Worm (Caenorhabditis elegans) whole organism, young adult: ENCODE data around the gene F12A10.9.

Experiments
- B0019.2 ChIP-seq: fragments of 200-800 bp; sonication (Bioruptor generic); conservative IDR thresholded peaks from 2 replicates; pipeline ENCODE4 v1.3.6; 2022; ENCODE audit warnings: missing genetic modification reagents, missing genetic modification characterization, missing compliant biosample characterization
- F22D6.2 ChIP-seq: sonication (generic microtip); optimal IDR thresholded peaks from 2 replicates; lab custom pipeline; 2016; ENCODE audit warnings: mild to moderate bottlenecking, missing genetic modification characterization, missing compliant biosample characterization
- F23B12.7 ChIP-seq: sonication (generic microtip); optimal IDR thresholded peaks from 2 replicates; lab custom pipeline; 2017; ENCODE audit warnings: missing genetic modification characterization, mild to moderate bottlenecking, missing compliant biosample characterization, antibody characterized with exemption, moderate library complexity; ENCODE audit not compliant: insufficient read depth
- F49E8.2 ChIP-seq: sonication (generic microtip); optimal IDR thresholded peaks from 3 replicates; lab custom pipeline; 2017; ENCODE audit warnings: missing genetic modification characterization, mild to moderate bottlenecking, missing compliant biosample characterization, antibody characterized with exemption, moderate library complexity; ENCODE audit not compliant: insufficient read depth
- F52B5.7 ChIP-seq: sonication (generic microtip); optimal IDR thresholded peaks from 2 replicates; lab custom pipeline; 2016; ENCODE audit warnings: mild to moderate bottlenecking, missing genetic modification characterization, missing compliant biosample characterization
- F57C9.4 ChIP-seq: sonication (generic microtip); optimal IDR thresholded peaks from 2 replicates; lab custom pipeline; 2017; ENCODE audit warnings: mild to moderate bottlenecking, missing genetic modification characterization, missing compliant biosample characterization
- K12H6.12 ChIP-seq: fragments of 200-800 bp; sonication (Bioruptor generic); optimal IDR thresholded peaks from 2 replicates; lab custom pipeline; 2018; ENCODE audit warnings: mild to moderate bottlenecking, missing genetic modification characterization, missing compliant biosample characterization
- Y53F4B.3 ChIP-seq: fragments of 200-800 bp; sonication (Bioruptor generic); IDR thresholded peaks from 2 replicates; pipeline ENCODE4 v1.3.6; 2022; ENCODE audit warnings: missing genetic modification reagents, missing genetic modification characterization, missing compliant biosample characterization
- Y53G8AR.9 ChIP-seq: fragments of 200-800 bp; sonication (Bioruptor generic); conservative IDR thresholded peaks from 2 replicates; pipeline ENCODE4 v1.3.6; 2022; ENCODE audit warnings: missing genetic modification reagents, missing genetic modification characterization, missing compliant biosample characterization
- ZK185.1 ChIP-seq: sonication (generic microtip); optimal IDR thresholded peaks from 2 replicates; lab custom pipeline; 2016; ENCODE audit warnings: mild to moderate bottlenecking, missing genetic modification characterization, missing compliant biosample characterization; ENCODE audit not compliant: poor library complexity, severe bottlenecking
- akir-1 ChIP-seq: fragments of 200-800 bp; sonication (Bioruptor generic); optimal IDR thresholded peaks from 2 replicates; lab custom pipeline; 2018; ENCODE audit warnings: mild to moderate bottlenecking, missing genetic modification characterization, moderate library complexity, missing compliant biosample characterization
- athp-1 ChIP-seq: sonication (generic microtip); optimal IDR thresholded peaks from 2 replicates; lab custom pipeline; 2017; ENCODE audit warnings: mild to moderate bottlenecking, missing genetic modification characterization, missing compliant biosample characterization
- attf-5 ChIP-seq: fragments of 200-800 bp; sonication (Bioruptor generic); optimal IDR thresholded peaks from 2 replicates; lab custom pipeline; 2018; ENCODE audit warnings: mild to moderate bottlenecking, missing genetic modification characterization, missing compliant biosample characterization
- dpff-1 ChIP-seq: sonication (generic microtip); optimal IDR thresholded peaks from 2 replicates; lab custom pipeline; 2017; ENCODE audit warnings: mild to moderate bottlenecking, missing genetic modification characterization, missing compliant biosample characterization
- dpl-1 ChIP-seq: fragments of 150-350 bp; optimal IDR thresholded peaks from 2 replicates; lab custom pipeline; 2014; ENCODE audit warnings: missing biosample characterization, missing genetic modification reagents, missing genetic modification characterization
- efl-1 ChIP-seq: fragments of 150-350 bp; optimal IDR thresholded peaks from 2 replicates; lab custom pipeline; 2014; ENCODE audit warnings: missing biosample characterization, missing genetic modification reagents, missing genetic modification characterization
- egl-18 ChIP-seq: fragments of 200-800 bp; sonication (Bioruptor generic); IDR thresholded peaks from 2 replicates; pipeline ENCODE4 v1.3.6; 2022; ENCODE audit warnings: missing genetic modification reagents, missing genetic modification characterization, missing compliant biosample characterization
- him-1 ChIP-seq: sonication (generic microtip); optimal IDR thresholded peaks from 2 replicates; lab custom pipeline; 2016; ENCODE audit warnings: missing genotype, missing genetic modification reagents, missing genetic modification characterization, missing compliant biosample characterization
- hlh-26 ChIP-seq: fragments of 200-800 bp; sonication (Bioruptor generic); conservative IDR thresholded peaks from 2 replicates; pipeline ENCODE4 v1.3.6; 2022; ENCODE audit warnings: missing genetic modification reagents, missing genetic modification characterization, missing compliant biosample characterization
- hmg-1.2 ChIP-seq: fragments of 200-800 bp; sonication (Bioruptor generic); IDR thresholded peaks from 2 replicates; pipeline ENCODE4 v1.3.6; 2022; ENCODE audit warnings: missing genetic modification reagents, missing genetic modification characterization, missing compliant biosample characterization
- hrde-1 ChIP-seq: sonication (generic microtip); optimal IDR thresholded peaks from 2 replicates; lab custom pipeline; 2016; ENCODE audit warnings: missing genetic modification characterization, mild to moderate bottlenecking, missing compliant biosample characterization, moderate library complexity, missing genotype, missing genetic modification reagents, borderline replicate concordance
- lag-1 ChIP-seq: fragments of 200-800 bp; sonication (Bioruptor generic); IDR thresholded peaks from 2 replicates; pipeline ENCODE4 v1.3.6; 2022; ENCODE audit warnings: missing genetic modification reagents, missing genetic modification characterization, missing compliant biosample characterization
- lin-26 ChIP-seq: fragments of 200-800 bp; sonication (Bioruptor generic); IDR thresholded peaks from 2 replicates; pipeline ENCODE4 v1.3.6; 2022; ENCODE audit warnings: missing genetic modification reagents, missing genetic modification characterization, missing compliant biosample characterization
- lin-40 ChIP-seq: sonication (generic microtip); optimal IDR thresholded peaks from 2 replicates; lab custom pipeline; 2016; ENCODE audit warnings: missing genetic modification characterization, mild to moderate bottlenecking, missing compliant biosample characterization, missing genotype, missing genetic modification reagents
- lsl-1 ChIP-seq: fragments of 200-800 bp; sonication (Bioruptor generic); optimal IDR thresholded peaks from 2 replicates; lab custom pipeline; 2018; ENCODE audit warnings: mild to moderate bottlenecking, missing genetic modification characterization, moderate library complexity, missing compliant biosample characterization
- madf-10 ChIP-seq: sonication (generic microtip); optimal IDR thresholded peaks from 2 replicates; lab custom pipeline; 2016; ENCODE audit warnings: mild to moderate bottlenecking, missing genetic modification characterization, missing compliant biosample characterization
- nfya-1 ChIP-seq: sonication (generic microtip); optimal IDR thresholded peaks from 2 replicates; lab custom pipeline; 2017; ENCODE audit warnings: antibody characterized with exemption, missing compliant biosample characterization, missing genetic modification characterization, borderline replicate concordance; ENCODE audit not compliant: insufficient read depth
- nhr-27 ChIP-seq: fragments of 200-800 bp; sonication (Bioruptor generic); optimal IDR thresholded peaks from 2 replicates; lab custom pipeline; 2018; ENCODE audit warnings: mild to moderate bottlenecking, missing genetic modification characterization, moderate library complexity, missing compliant biosample characterization
- nhr-80 ChIP-seq: sonication (generic microtip); optimal IDR thresholded peaks from 2 replicates; lab custom pipeline; 2016; ENCODE audit warnings: missing genetic modification characterization, missing compliant biosample characterization
- sdz-38 ChIP-seq: sonication (generic microtip); optimal IDR thresholded peaks from 2 replicates; lab custom pipeline; 2016; ENCODE audit warnings: missing genotype, missing genetic modification characterization, missing compliant biosample characterization
- snpc-1.1 ChIP-seq: sonication (generic microtip); optimal IDR thresholded peaks from 2 replicates; lab custom pipeline; 2017; ENCODE audit warnings: missing genetic modification characterization, mild to moderate bottlenecking, missing compliant biosample characterization, antibody characterized with exemption, moderate library complexity, missing genotype, missing genetic modification reagents; ENCODE audit not compliant: insufficient read depth
- snpc-4 ChIP-seq, 5 experiments: fragments of 150-350 bp in 1 of 5; sonication (generic microtip) in 4 of 5; optimal IDR thresholded peaks; 2 replicates each; lab custom pipeline; 2014 to 2018; ENCODE audit warnings: missing genetic modification characterization in 5 of 5, missing biosample characterization in 3 of 5, antibody characterized with exemption in 2 of 5, mild to moderate bottlenecking in 2 of 5, missing compliant biosample characterization in 2 of 5, missing genotype in 2 of 5, moderate library complexity in 2 of 5, missing genetic modification reagents in 1 of 5
- tlf-1 ChIP-seq: fragments of 200-800 bp; sonication (Bioruptor generic); optimal IDR thresholded peaks from 2 replicates; lab custom pipeline; 2018; ENCODE audit warnings: mild to moderate bottlenecking, missing genetic modification characterization, missing compliant biosample characterization
- unc-130 ChIP-seq: sonication (generic microtip); optimal IDR thresholded peaks from 2 replicates; lab custom pipeline; 2016; ENCODE audit warnings: missing genetic modification reagents, missing genetic modification characterization, missing compliant biosample characterization
- xnd-1 ChIP-seq: sonication (generic microtip); optimal IDR thresholded peaks from 2 replicates; lab custom pipeline; 2016; ENCODE audit warnings: missing genotype, missing genetic modification reagents, missing genetic modification characterization, missing compliant biosample characterization
- ztf-26 ChIP-seq: sonication (generic microtip); optimal IDR thresholded peaks from 2 replicates; lab custom pipeline; 2017; ENCODE audit warnings: missing genetic modification characterization, missing compliant biosample characterization

F12A10.9 gene

ce11 chrII:5473946-5474423 is 24.5 kb upstream of the F12A10.9 start, which contains the start of gene mrps-16 (continued):
- TF ChIP-seq snpc-4 (GFP tag; optimal IDR thresholded peaks at IDR 0.05; lab: Kevin White, UChicago), result peak; percentile 17
- TF ChIP-seq snpc-4 (tag; optimal IDR thresholded peaks at IDR 0.05; lab: Kevin White, UChicago), result peak in 2 of 4 experiments; percentile 23 to 50
- TF ChIP-seq nhr-80 (tag; lab: Kevin White, UChicago), result no peak
- TF ChIP-seq K12H6.12 (tag; lab: Kevin White, UChicago), result no peak
- peak; percentile 23 for TF ChIP-seq lin-40 (tag; lab: Kevin White, UChicago)
- no peak for TF ChIP-seq lin-26 (GFP tag; lab: Robert Waterston, UW)
- TF ChIP-seq F23B12.7 (tag; lab: Kevin White, UChicago), result no peak
- TF ChIP-seq nfya-1 (tag; lab: Kevin White, UChicago), result no peak
- TF ChIP-seq efl-1 (GFP tag; lab: Kevin White, UChicago), result peak; percentile 85
- no peak for TF ChIP-seq Y53F4B.3 (GFP tag; lab: Robert Waterston, UW)
- TF ChIP-seq F57C9.4 (tag; lab: Kevin White, UChicago), result no peak
- TF ChIP-seq xnd-1 (tag; lab: Kevin White, UChicago), result peak; percentile 18
- no peak for TF ChIP-seq F22D6.2 (tag; lab: Kevin White, UChicago)
- TF ChIP-seq attf-5 (GFP tag; lab: Kevin White, UChicago), result no peak
- TF ChIP-seq dpff-1 (tag; lab: Kevin White, UChicago), result no peak
- peak; percentile 17 for TF ChIP-seq snpc-1.1 (tag; lab: Kevin White, UChicago)
- peak; percentile 54 for TF ChIP-seq ZK185.1
- peak; percentile 40 for TF ChIP-seq lsl-1
- no peak for TF ChIP-seq ztf-26

- no peak for TF ChIP-seq dpl-1 (GFP tag; lab: Kevin White, UChicago)
- TF ChIP-seq hrde-1 (tag; lab: Kevin White, UChicago), result no peak
- TF ChIP-seq tlf-1 (GFP tag; lab: Kevin White, UChicago), result no peak
- no peak for TF ChIP-seq nhr-27 (tag; lab: Kevin White, UChicago)
- TF ChIP-seq madf-10 (tag; lab: Kevin White, UChicago), result no peak
- no peak for TF ChIP-seq F49E8.2 (tag; lab: Kevin White, UChicago)
- TF ChIP-seq F22D6.2 (tag; lab: Kevin White, UChicago), result no peak
- no peak for TF ChIP-seq lin-40 (tag; lab: Kevin White, UChicago)
- no peak for TF ChIP-seq Y53G8AR.9 (GFP tag; lab: Robert Waterston, UW)
Observed at ce11 chrII:5474946-5475345, 23.5 kb upstream of the F12A10.9 start, which contains the start of gene ilcr-2. ilcr-2 (plus strand) TSS chrII:5475246.

- no peak for TF ChIP-seq lag-1 (GFP tag; lab: Robert Waterston, UW)
- TF ChIP-seq B0019.2 (GFP tag; lab: Robert Waterston, UW), result no peak
- no peak for TF ChIP-seq akir-1
- TF ChIP-seq unc-130 (GFP tag; lab: Kevin White, UChicago), result no peak
- TF ChIP-seq F22D6.2 (tag; lab: Kevin White, UChicago), result no peak
- TF ChIP-seq F52B5.7 (tag; lab: Kevin White, UChicago), result no peak
- TF ChIP-seq him-1 (tag; lab: Kevin White, UChicago), result no peak
- no peak for TF ChIP-seq sdz-38
- no peak for TF ChIP-seq hlh-26 (GFP tag; lab: Robert Waterston, UW)
- no peak for TF ChIP-seq egl-18 (GFP tag; lab: Robert Waterston, UW)
- no peak for TF ChIP-seq hmg-1.2 (GFP tag; lab: Robert Waterston, UW)
- no peak for TF ChIP-seq athp-1 (tag; lab: Kevin White, UChicago)
- TF ChIP-seq, all 124 proteins: peak for 0
Observed at ce11 chrII:5478318-5478717, 20.2 kb upstream of the F12A10.9 start, which contains the start of gene F56D1.1. F56D1.1 (plus strand) TSS chrII:5478618.
